Worm (Caenorhabditis elegans) whole organism, L3 larva: ENCODE results near the gene F13A2.3.

Experiments used
- lin-15B ChIP-seq: fragments of 150-350 bp; optimal IDR thresholded peaks from 2 replicates; lab custom pipeline; 2014; ENCODE audit warnings: missing biosample characterization, missing genetic modification characterization
- nhr-12 ChIP-seq: fragments of 150-350 bp; optimal IDR thresholded peaks from 2 replicates; lab custom pipeline; 2014; ENCODE audit warnings: missing biosample characterization, missing genetic modification characterization
- nhr-25 ChIP-seq: sonication (generic microtip); optimal IDR thresholded peaks from 2 replicates; lab custom pipeline; 2017; ENCODE audit warnings: missing biosample characterization, missing genetic modification characterization
- snpc-4 ChIP-seq: fragments of 150-350 bp; optimal IDR thresholded peaks from 2 replicates; lab custom pipeline; 2014; ENCODE audit warnings: missing biosample characterization, missing genetic modification characterization

- TF ChIP-seq nhr-12 (tag; lab: Kevin White, UChicago): no peak
- no peak for TF ChIP-seq snpc-4 (tag; lab: Kevin White, UChicago)
- no peak for TF ChIP-seq nhr-25
- TF ChIP-seq lin-15B (tag; lab: Kevin White, UChicago): no peak
Measured at ce11 chrV:4400118-4400517, 4.0 kb upstream of the F13A2.3 start, which contains the start of gene F13A2.4.
